Worm (Caenorhabditis elegans) whole organism, L2 larva: ENCODE results near the gene wrt-1.

Experiments used
- C34F6.9 ChIP-seq: fragments of 150-350 bp; optimal IDR thresholded peaks from 2 replicates; lab custom pipeline; 2014; ENCODE audit warnings: missing biosample characterization, missing genetic modification characterization
- F13H6.1 ChIP-seq: sonication (generic microtip); optimal IDR thresholded peaks from 2 replicates; lab custom pipeline; 2016; ENCODE audit warnings: missing genetic modification characterization, missing compliant biosample characterization
- R02D3.7 ChIP-seq: fragments of 150-350 bp; optimal IDR thresholded peaks from 2 replicates; lab custom pipeline; 2014; ENCODE audit warnings: missing biosample characterization, missing genetic modification characterization
- Y55F3AM.14 ChIP-seq: fragments of 200-800 bp; sonication (Bioruptor generic); optimal IDR thresholded peaks from 2 replicates; lab custom pipeline; 2018; ENCODE audit warnings: mild to moderate bottlenecking, missing genetic modification characterization, missing compliant biosample characterization
- ZK546.5 ChIP-seq: sonication (generic microtip); optimal IDR thresholded peaks from 2 replicates; lab custom pipeline; 2017; ENCODE audit warnings: missing biosample characterization, missing genetic modification characterization
- alr-1 ChIP-seq: fragments of 150-350 bp; optimal IDR thresholded peaks from 2 replicates; lab custom pipeline; 2014; ENCODE audit warnings: missing biosample characterization, missing genetic modification characterization
- aly-2 ChIP-seq: fragments of 150-350 bp; optimal IDR thresholded peaks from 2 replicates; lab custom pipeline; 2014; ENCODE audit warnings: missing biosample characterization, missing genetic modification characterization
- ama-1 ChIP-seq: fragments of 150-350 bp; optimal IDR thresholded peaks from 2 replicates; lab custom pipeline; 2018; ENCODE audit warnings: inconsistent platforms
- blmp-1 ChIP-seq: sonication (generic microtip); optimal IDR thresholded peaks from 2 replicates; lab custom pipeline; 2017; ENCODE audit warnings: missing genetic modification characterization, mild to moderate bottlenecking, missing compliant biosample characterization, antibody characterized with exemption, moderate library complexity; ENCODE audit not compliant: insufficient read depth
- ceh-16 ChIP-seq: fragments of 150-350 bp; optimal IDR thresholded peaks from 2 replicates; lab custom pipeline; 2014; ENCODE audit warnings: missing biosample characterization, missing genetic modification characterization
- ceh-82 ChIP-seq: fragments of 150-350 bp; optimal IDR thresholded peaks from 2 replicates; lab custom pipeline; 2014; ENCODE audit warnings: missing biosample characterization, missing genetic modification characterization
- crh-2 ChIP-seq: sonication (generic microtip); optimal IDR thresholded peaks from 2 replicates; lab custom pipeline; 2017; ENCODE audit warnings: missing biosample characterization, missing genetic modification characterization
- dmd-4 ChIP-seq: sonication (generic microtip); optimal IDR thresholded peaks from 2 replicates; lab custom pipeline; 2017; ENCODE audit warnings: missing biosample characterization, missing genetic modification characterization
- egl-27 ChIP-seq: sonication (generic microtip); optimal IDR thresholded peaks from 3 replicates; lab custom pipeline; 2017; ENCODE audit warnings: missing biosample characterization, missing genetic modification reagents, missing genetic modification characterization
- elt-1 ChIP-seq: fragments of 150-350 bp; optimal IDR thresholded peaks from 2 replicates; lab custom pipeline; 2014; ENCODE audit warnings: missing biosample characterization, missing genetic modification characterization
- elt-3 ChIP-seq: sonication (generic microtip); optimal IDR thresholded peaks from 2 replicates; lab custom pipeline; 2017; ENCODE audit warnings: missing biosample characterization, missing genetic modification characterization
- fos-1 ChIP-seq: fragments of 150-350 bp; optimal IDR thresholded peaks from 2 replicates; lab custom pipeline; 2014; ENCODE audit warnings: missing biosample characterization, missing genetic modification characterization
- gmeb-1 ChIP-seq: fragments of 150-350 bp; optimal IDR thresholded peaks from 2 replicates; lab custom pipeline; 2014; ENCODE audit warnings: missing biosample characterization, missing genetic modification characterization
- lin-11 ChIP-seq: fragments of 150-350 bp; sonication (generic microtip); optimal IDR thresholded peaks from 2 replicates; lab custom pipeline; 2014; ENCODE audit warnings: missing biosample characterization, missing genetic modification characterization, inconsistent platforms, mixed read lengths
- lin-13 ChIP-seq: fragments of 150-350 bp; optimal IDR thresholded peaks from 2 replicates; lab custom pipeline; 2014; ENCODE audit warnings: missing biosample characterization, missing genetic modification reagents, missing genetic modification characterization
- lin-39 ChIP-seq: fragments of 150-350 bp; optimal IDR thresholded peaks from 2 replicates; lab custom pipeline; 2014; ENCODE audit warnings: missing biosample characterization, missing genetic modification reagents, missing genetic modification characterization
- lsy-2 ChIP-seq, 2 experiments: fragments of 150-350 bp in 1 of 2; sonication (generic microtip) in 1 of 2; optimal IDR thresholded peaks; 2 replicates each; lab custom pipeline; 2014 to 2017; ENCODE audit warnings: missing biosample characterization in 2 of 2, missing genetic modification characterization in 2 of 2
- mab-5 ChIP-seq: fragments of 150-350 bp; optimal IDR thresholded peaks from 2 replicates; lab custom pipeline; 2014; ENCODE audit warnings: missing biosample characterization, missing genetic modification characterization
- mbf-1 ChIP-seq: sonication (generic microtip); optimal IDR thresholded peaks from 2 replicates; lab custom pipeline; 2017; ENCODE audit warnings: missing biosample characterization, missing genetic modification characterization
- mdl-1 ChIP-seq, 2 experiments: fragments of 150-350 bp in 1 of 2; sonication (generic microtip) in 1 of 2; optimal IDR thresholded peaks; 2 replicates each; lab custom pipeline; 2017; ENCODE audit warnings: missing biosample characterization in 2 of 2, missing genetic modification characterization in 2 of 2
- nhr-10 ChIP-seq: sonication (generic microtip); optimal IDR thresholded peaks from 2 replicates; lab custom pipeline; 2017; ENCODE audit warnings: missing biosample characterization, missing genetic modification characterization
- nhr-11 ChIP-seq: fragments of 150-350 bp; optimal IDR thresholded peaks from 2 replicates; lab custom pipeline; 2014; ENCODE audit warnings: missing biosample characterization, missing genetic modification characterization
- nhr-12 ChIP-seq: fragments of 150-350 bp; optimal IDR thresholded peaks from 2 replicates; lab custom pipeline; 2014; ENCODE audit warnings: missing biosample characterization, missing genetic modification characterization
- nhr-129 ChIP-seq: fragments of 150-350 bp; optimal IDR thresholded peaks from 2 replicates; lab custom pipeline; 2014; ENCODE audit warnings: missing biosample characterization, missing genetic modification characterization
- nhr-21 ChIP-seq: fragments of 150-350 bp; optimal IDR thresholded peaks from 2 replicates; lab custom pipeline; 2014; ENCODE audit warnings: missing biosample characterization, missing genetic modification characterization
- nhr-23 ChIP-seq: fragments of 150-350 bp; optimal IDR thresholded peaks from 2 replicates; lab custom pipeline; 2014; ENCODE audit warnings: missing biosample characterization, missing genetic modification reagents, missing genetic modification characterization
- nhr-237 ChIP-seq: fragments of 150-350 bp; optimal IDR thresholded peaks from 2 replicates; lab custom pipeline; 2014; ENCODE audit warnings: missing biosample characterization, missing genetic modification characterization
- nhr-25 ChIP-seq: fragments of 150-350 bp; sonication (generic microtip); optimal IDR thresholded peaks from 3 replicates; lab custom pipeline; 2014; ENCODE audit warnings: missing biosample characterization, missing genetic modification characterization
- nhr-6 ChIP-seq: fragments of 150-350 bp; optimal IDR thresholded peaks from 2 replicates; lab custom pipeline; 2014; ENCODE audit warnings: missing biosample characterization, missing genetic modification characterization
- nhr-77 ChIP-seq: fragments of 150-350 bp; optimal IDR thresholded peaks from 2 replicates; lab custom pipeline; 2014; ENCODE audit warnings: missing biosample characterization, missing genetic modification characterization
- peb-1 ChIP-seq: fragments of 150-350 bp; optimal IDR thresholded peaks from 2 replicates; lab custom pipeline; 2014; ENCODE audit warnings: missing biosample characterization, missing genetic modification characterization
- sem-4 ChIP-seq: fragments of 150-350 bp; optimal IDR thresholded peaks from 2 replicates; lab custom pipeline; 2014; ENCODE audit warnings: missing biosample characterization, missing genetic modification reagents, missing genetic modification characterization
- skn-1 ChIP-seq: sonication (generic microtip); optimal IDR thresholded peaks from 2 replicates; lab custom pipeline; 2017; ENCODE audit warnings: missing biosample characterization, missing genetic modification characterization
- sma-3 ChIP-seq: sonication (generic microtip); optimal IDR thresholded peaks from 2 replicates; lab custom pipeline; 2016; ENCODE audit warnings: missing genetic modification reagents, missing genetic modification characterization, missing compliant biosample characterization
- sma-9 ChIP-seq, 2 experiments: fragments of 150-350 bp in 1 of 2; sonication (generic microtip) in 1 of 2; optimal IDR thresholded peaks; 2 replicates each; lab custom pipeline; 2014 to 2016; ENCODE audit warnings: missing genetic modification characterization in 2 of 2, mild to moderate bottlenecking in 1 of 2, missing biosample characterization in 1 of 2, missing compliant biosample characterization in 1 of 2, missing genetic modification reagents in 1 of 2, moderate library complexity in 1 of 2
- snpc-4 ChIP-seq: fragments of 150-350 bp; optimal IDR thresholded peaks from 2 replicates; lab custom pipeline; 2014; ENCODE audit warnings: missing biosample characterization, missing genetic modification characterization
- unc-39 ChIP-seq: fragments of 150-350 bp; optimal IDR thresholded peaks from 2 replicates; lab custom pipeline; 2014; ENCODE audit warnings: missing biosample characterization, missing genetic modification characterization
- unc-55 ChIP-seq: fragments of 150-350 bp; sonication (generic microtip); optimal IDR thresholded peaks from 3 replicates; lab custom pipeline; 2014; ENCODE audit warnings: missing biosample characterization, missing genetic modification reagents, missing genetic modification characterization
- unc-62 ChIP-seq: fragments of 150-350 bp; optimal IDR thresholded peaks from 2 replicates; lab custom pipeline; 2014; ENCODE audit warnings: missing biosample characterization, missing genetic modification reagents, missing genetic modification characterization
- zag-1 ChIP-seq: fragments of 150-350 bp; optimal IDR thresholded peaks from 2 replicates; lab custom pipeline; 2014; ENCODE audit warnings: missing biosample characterization, missing genetic modification characterization
- ztf-1 ChIP-seq: fragments of 200-800 bp; sonication (Bioruptor generic); conservative IDR thresholded peaks from 2 replicates; pipeline ENCODE4 v1.3.6; 2022; ENCODE audit warnings: missing genetic modification characterization, missing compliant biosample characterization
- ztf-11 ChIP-seq: sonication (generic microtip); optimal IDR thresholded peaks from 2 replicates; lab custom pipeline; 2017; ENCODE audit warnings: missing biosample characterization, missing genetic modification characterization
- ztf-4 ChIP-seq: fragments of 150-350 bp; optimal IDR thresholded peaks from 2 replicates; lab custom pipeline; 2014; ENCODE audit warnings: missing biosample characterization, missing genetic modification characterization

wrt-1 gene

DNA sequence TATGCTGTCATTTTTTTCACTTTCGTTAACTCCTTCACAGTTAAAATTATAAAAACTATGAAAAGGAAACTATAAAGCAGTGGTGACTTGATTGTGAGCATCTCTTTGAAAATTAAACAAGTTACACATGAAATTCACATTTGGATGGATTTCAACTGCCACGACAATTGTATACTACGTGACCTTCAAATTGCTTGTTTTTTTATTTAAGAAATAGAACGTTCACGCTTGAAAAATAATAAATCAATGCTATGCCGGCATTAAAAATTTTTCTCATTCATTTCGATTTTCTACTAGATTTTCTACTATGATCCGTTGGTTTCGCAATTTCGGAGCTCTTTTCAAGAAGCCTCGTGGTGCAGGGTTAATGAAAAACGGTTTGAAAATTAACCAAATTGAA is 5.3 kb upstream of the wrt-1 start, which contains the start of the genes ZK1290.7 and rnh-1.1:
Gene ZK1290.7, minus strand, starts transcription at position 101 of the 400 bp plus-strand sequence.
Gene rnh-1.1, plus strand, starts transcription at position 281 of the 400 bp plus-strand sequence.
- no peak for TF ChIP-seq alr-1 (tag; lab: Kevin White, UChicago)
- no peak for TF ChIP-seq unc-62
- no peak for TF ChIP-seq elt-1 (tag; lab: Kevin White, UChicago)
- TF ChIP-seq blmp-1 (tag; lab: Kevin White, UChicago) = no peak
- no peak for TF ChIP-seq nhr-21 (tag; lab: Kevin White, UChicago)
- TF ChIP-seq F13H6.1 (tag; lab: Kevin White, UChicago) = no peak
- TF ChIP-seq nhr-77 (tag; lab: Kevin White, UChicago) = no peak
- TF ChIP-seq mbf-1 = no peak
- no peak for TF ChIP-seq lin-11 (tag; lab: Kevin White, UChicago)
- TF ChIP-seq C34F6.9 = no peak
- no peak for TF ChIP-seq elt-3 (tag; lab: Kevin White, UChicago)
- no peak for TF ChIP-seq nhr-12 (tag; lab: Kevin White, UChicago)
- TF ChIP-seq ama-1 (lab: Kevin White, UChicago) = no peak
- no peak for TF ChIP-seq lin-39 (tag; lab: Kevin White, UChicago)
- no peak for TF ChIP-seq nhr-23
- no peak for TF ChIP-seq ztf-4 (tag; lab: Kevin White, UChicago)

DNA sequence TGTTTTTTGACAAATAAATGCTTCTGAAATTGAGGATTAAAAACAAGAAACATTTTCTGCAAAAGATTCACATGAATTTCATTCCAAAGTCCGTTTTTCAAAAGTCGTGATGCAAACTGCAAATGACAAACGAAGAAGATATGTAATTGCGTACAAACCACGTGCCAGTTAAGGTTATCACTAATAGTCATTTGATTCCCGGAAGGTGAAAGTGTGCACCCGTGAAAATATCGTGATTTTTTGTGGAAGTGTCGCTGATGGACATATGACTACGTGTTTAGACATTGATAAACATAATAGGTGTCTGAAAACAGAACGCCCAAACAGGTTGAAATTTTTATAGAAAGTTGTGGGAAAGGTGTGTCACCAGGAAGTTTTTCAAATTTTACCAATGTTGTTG is 2.6 kb upstream of the wrt-1 start:
- TF ChIP-seq skn-1 (tag; lab: Kevin White, UChicago) (no peak), alr-1 (tag; lab: Kevin White, UChicago) (no peak), nhr-23 (no peak), peb-1 (tag; lab: Kevin White, UChicago) (no peak), nhr-11 (no peak), fos-1 (tag; lab: Kevin White, UChicago) (peak; percentile 66), Y55F3AM.14 (GFP tag; lab: Kevin White, UChicago) (no peak), nhr-237 (tag; lab: Kevin White, UChicago) (no peak), ztf-1 (GFP tag; lab: Robert Waterston, UW) (no peak), zag-1 (no peak), sem-4 (tag; lab: Kevin White, UChicago) (no peak), lin-11 (tag; lab: Kevin White, UChicago) (no peak), blmp-1 (tag; lab: Kevin White, UChicago) (peak; percentile 87), nhr-10 (tag; lab: Kevin White, UChicago) (no peak), ceh-16 (tag; lab: Kevin White, UChicago) (no peak), unc-62 (no peak), snpc-4 (no peak), R02D3.7 (tag; lab: Kevin White, UChicago) (no peak), nhr-77 (tag; lab: Kevin White, UChicago) (no peak), lin-39 (tag; lab: Kevin White, UChicago) (no peak), sma-9 (GFP tag; optimal IDR thresholded peaks at IDR 0.05; lab: Kevin White, UChicago) (peak; percentile 98), sma-9 (tag; optimal IDR thresholded peaks at IDR 0.05; lab: Kevin White, UChicago) (no peak), sma-3 (GFP tag; lab: Kevin White, UChicago) (peak; percentile 93), mdl-1 (tag; optimal IDR thresholded peaks at IDR 0.05; lab: Kevin White, UChicago) (peak in 1 of 2 experiments; percentile 53), elt-3 (tag; lab: Kevin White, UChicago) (no peak), unc-55 (GFP tag; lab: Kevin White, UChicago) (no peak), lin-13 (GFP tag; lab: Kevin White, UChicago) (no peak), nhr-25 (tag; lab: Kevin White, UChicago) (no peak), gmeb-1 (tag; lab: Kevin White, UChicago) (peak; percentile 64), ztf-11 (tag; lab: Kevin White, UChicago) (no peak), nhr-6 (tag; lab: Kevin White, UChicago) (no peak), ztf-4 (tag; lab: Kevin White, UChicago) (no peak), ama-1 (lab: Kevin White, UChicago) (no peak), ZK546.5 (no peak), nhr-129 (peak; percentile 71), elt-1 (tag; lab: Kevin White, UChicago) (no peak), nhr-21 (tag; lab: Kevin White, UChicago) (peak; percentile 83), dmd-4 (no peak), mbf-1 (no peak), aly-2 (tag; lab: Kevin White, UChicago) (no peak), unc-39 (tag; lab: Kevin White, UChicago) (no peak), mab-5 (tag; lab: Kevin White, UChicago) (no peak), crh-2 (peak; percentile 76), nhr-12 (tag; lab: Kevin White, UChicago) (no peak), egl-27 (tag; lab: Kevin White, UChicago) (no peak), lsy-2 (tag; optimal IDR thresholded peaks at IDR 0.05; lab: Kevin White, UChicago) (no peak), ceh-82 (no peak)
- TF ChIP-seq, all 48 proteins: peak for 9
